Worm (Caenorhabditis elegans): ENCODE data around the gene srbc-83.

ce11 chrV:16256395-16256794 is 40.8 kb upstream of the srbc-83 start, which contains the start of gene bgnt-1.3:
- TF ChIP-seq W03F9.2 (tag; optimal IDR thresholded peaks at IDR 0.05) (no peak), him-1 (tag; optimal IDR thresholded peaks at IDR 0.05) (no peak), dao-5 (tag; optimal IDR thresholded peaks at IDR 0.05) (no peak)

Data from whole organism, L4/young adult.